Worm (Caenorhabditis elegans): ENCODE data around the gene vps-26.
A peak's percentile ranks its signal among the peaks of the same experiment; 100 is the strongest.

Gene vps-26

ce11 chrIV:9335552-9336251 lies 5.9 kb downstream of the vps-26 start, which contains the start of the genes coa-4 and T20D3.14:
coa-4 (minus strand) TSS chrIV:9335602.
T20D3.14 (minus strand) TSS chrIV:9335909.
- TF ChIP-seq mec-3 (tag; optimal IDR thresholded peaks at IDR 0.05; ENCODE audit: borderline replicate concordance): no peak
- TF ChIP-seq syd-9 (tag; optimal IDR thresholded peaks at IDR 0.05): no peak
- no peak for TF ChIP-seq unc-86 (tag; optimal IDR thresholded peaks at IDR 0.05)
- no peak for TF ChIP-seq elt-2 (tag; optimal IDR thresholded peaks at IDR 0.05)

ce11 chrIV:9333007-9333406 lies 8.6 kb downstream of the vps-26 start:
- peak; percentile 49 for TF ChIP-seq elt-2 (tag; optimal IDR thresholded peaks at IDR 0.05)
- TF ChIP-seq pat-9 (tag; optimal IDR thresholded peaks at IDR 0.05): no peak

ce11 chrIV:9330755-9331154 lies 10.8 kb downstream of the vps-26 start, which contains the start of gene nspg-7.1:
nspg-7.1 (minus strand) TSS chrIV:9330855.
- TF ChIP-seq C38D4.7 (GFP tag; optimal IDR thresholded peaks at IDR 0.05) (no peak), che-1 (tag; optimal IDR thresholded peaks at IDR 0.05) (no peak), pha-4 (tag; optimal IDR thresholded peaks at IDR 0.05) (no peak), pat-9 (tag; optimal IDR thresholded peaks at IDR 0.05) (no peak), hlh-30 (tag; optimal IDR thresholded peaks at IDR 0.05; ENCODE audit: insufficient read depth) (no peak), pha-2 (tag; optimal IDR thresholded peaks at IDR 0.05) (no peak), mec-3 (tag; optimal IDR thresholded peaks at IDR 0.05; ENCODE audit: borderline replicate concordance) (no peak), lim-6 (tag; optimal IDR thresholded peaks at IDR 0.05) (no peak), madf-2 (tag; optimal IDR thresholded peaks at IDR 0.05) (no peak), K09A11.1 (tag; optimal IDR thresholded peaks at IDR 0.05; ENCODE audit: insufficient read depth) (no peak), K02D7.2 (tag; optimal IDR thresholded peaks at IDR 0.05) (no peak), rnt-1 (tag; optimal IDR thresholded peaks at IDR 0.05) (no peak)

- TF ChIP-seq rnt-1 (tag; optimal IDR thresholded peaks at IDR 0.05) (no peak), ceh-2 (tag; optimal IDR thresholded peaks at IDR 0.05) (no peak), ceh-9 (tag; optimal IDR thresholded peaks at IDR 0.05) (no peak), K02D7.2 (tag; optimal IDR thresholded peaks at IDR 0.05) (no peak), K09A11.1 (tag; optimal IDR thresholded peaks at IDR 0.05; ENCODE audit: insufficient read depth) (no peak), C38D4.7 (GFP tag; optimal IDR thresholded peaks at IDR 0.05) (no peak), unc-42 (tag; optimal IDR thresholded peaks at IDR 0.05) (no peak), pax-1 (tag; optimal IDR thresholded peaks at IDR 0.05) (no peak), unc-55 (GFP tag; optimal IDR thresholded peaks at IDR 0.05) (no peak), lin-11 (tag; optimal IDR thresholded peaks at IDR 0.05) (no peak), ceh-24 (tag; optimal IDR thresholded peaks at IDR 0.05) (no peak), fkh-6 (tag; optimal IDR thresholded peaks at IDR 0.05) (no peak)
Measured at ce11 chrIV:9327706-9328105, 13.9 kb downstream of the vps-26 start, which contains the start of gene clec-183. clec-183 (plus strand) TSS chrIV:9328006.

- TF ChIP-seq tbx-7 (tag; optimal IDR thresholded peaks at IDR 0.05) (no peak), K02D7.2 (tag; optimal IDR thresholded peaks at IDR 0.05) (no peak), hlh-8 (tag; optimal IDR thresholded peaks at IDR 0.05) (no peak), sox-2 (GFP tag; IDR thresholded peaks at IDR 0.05) (no peak), ceh-22 (tag; optimal IDR thresholded peaks at IDR 0.05) (no peak), ceh-48 (tag; optimal IDR thresholded peaks at IDR 0.05) (no peak), ceh-18 (tag; optimal IDR thresholded peaks at IDR 0.05) (no peak), ceh-45 (GFP tag; IDR thresholded peaks at IDR 0.05) (no peak)
Measured at ce11 chrIV:9323989-9324506, 17.5 kb downstream of the vps-26 start, which contains the start of the genes nspg-11 and F49C12.15. nspg-11 (minus strand) TSS chrIV:9324089. F49C12.15 (plus strand) TSS chrIV:9324456.

ce11 chrIV:9322489-9322888 lies 19.1 kb downstream of the vps-26 start:
- no peak for TF ChIP-seq dve-1 (tag; optimal IDR thresholded peaks at IDR 0.05)
- TF ChIP-seq ets-4 (tag; optimal IDR thresholded peaks at IDR 0.05): no peak
- TF ChIP-seq C38D4.7 (GFP tag; optimal IDR thresholded peaks at IDR 0.05): no peak
- no peak for TF ChIP-seq ceh-19 (GFP tag; optimal IDR thresholded peaks at IDR 0.05)
- TF ChIP-seq pqm-1 (tag; optimal IDR thresholded peaks at IDR 0.05): no peak
- no peak for TF ChIP-seq K09A11.1 (tag; optimal IDR thresholded peaks at IDR 0.05; ENCODE audit: insufficient read depth)
- TF ChIP-seq che-1 (tag; optimal IDR thresholded peaks at IDR 0.05): no peak
- TF ChIP-seq hlh-15 (tag; optimal IDR thresholded peaks at IDR 0.05): no peak
- TF ChIP-seq gmeb-2 (tag; optimal IDR thresholded peaks at IDR 0.05): no peak
- TF ChIP-seq nfya-1 (tag; optimal IDR thresholded peaks at IDR 0.05): no peak
- no peak for TF ChIP-seq nhr-11 (tag; optimal IDR thresholded peaks at IDR 0.05)
- TF ChIP-seq ceh-22 (tag; optimal IDR thresholded peaks at IDR 0.05): no peak
- no peak for TF ChIP-seq tbx-7 (tag; optimal IDR thresholded peaks at IDR 0.05)
- TF ChIP-seq hlh-30 (tag; optimal IDR thresholded peaks at IDR 0.05; ENCODE audit: insufficient read depth): no peak

Data from whole organism, late embryonic.